Fruit fly (Drosophila melanogaster) whole organism, wandering third instar larva: ENCODE results near the gene SdhAL.

ENCODE experiments used
- Abd-B ChIP-seq: fragments of >200 bp; optimal IDR thresholded peaks from 2 replicates; lab custom pipeline; 2017; ENCODE audit warnings: missing biosample characterization, missing genetic modification characterization
- CG9705 ChIP-seq: fragments of 200-800 bp; sonication (Bioruptor generic); optimal IDR thresholded peaks from 2 replicates; lab custom pipeline; 2018; ENCODE audit warnings: missing biosample characterization, mild to moderate bottlenecking, missing genetic modification characterization
- Mio ChIP-seq: sonication (Bioruptor generic); optimal IDR thresholded peaks from 2 replicates; lab custom pipeline; 2016; ENCODE audit warnings: missing biosample characterization, missing genetic modification characterization
- Rel ChIP-seq, 2 experiments: fragments of 200-800 bp; sonication (Bioruptor generic) in 1 of 2; optimal IDR thresholded peaks; 2 replicates in 1 of 2; 3 replicates in 1 of 2; lab custom pipeline; 2016 to 2019; ENCODE audit warnings: mild to moderate bottlenecking in 2 of 2, missing biosample characterization in 2 of 2, missing genetic modification characterization in 2 of 2, moderate library complexity in 1 of 2
- br ChIP-seq: fragments of 200-800 bp; sonication (Bioruptor generic); optimal IDR thresholded peaks from 2 replicates; lab custom pipeline; 2016; ENCODE audit warnings: missing biosample characterization, missing genetic modification characterization
- dmrt93B ChIP-seq: fragments of 200-800 bp; sonication (Bioruptor generic); optimal IDR thresholded peaks from 2 replicates; lab custom pipeline; 2018; ENCODE audit warnings: missing biosample characterization, mild to moderate bottlenecking, missing genetic modification characterization
- dsf ChIP-seq: sonication (Bioruptor generic); optimal IDR thresholded peaks from 2 replicates; lab custom pipeline; 2016; ENCODE audit warnings: missing biosample characterization, missing genetic modification characterization, borderline replicate concordance
- ey ChIP-seq: fragments of 200-800 bp; sonication (Bioruptor generic); optimal IDR thresholded peaks from 2 replicates; lab custom pipeline; 2016; ENCODE audit warnings: missing biosample characterization, missing genetic modification characterization
- sage ChIP-seq: fragments of 200-800 bp; sonication (Bioruptor generic); optimal IDR thresholded peaks from 2 replicates; lab custom pipeline; 2016; ENCODE audit warnings: missing biosample characterization, mild to moderate bottlenecking, missing genetic modification characterization

DNA sequence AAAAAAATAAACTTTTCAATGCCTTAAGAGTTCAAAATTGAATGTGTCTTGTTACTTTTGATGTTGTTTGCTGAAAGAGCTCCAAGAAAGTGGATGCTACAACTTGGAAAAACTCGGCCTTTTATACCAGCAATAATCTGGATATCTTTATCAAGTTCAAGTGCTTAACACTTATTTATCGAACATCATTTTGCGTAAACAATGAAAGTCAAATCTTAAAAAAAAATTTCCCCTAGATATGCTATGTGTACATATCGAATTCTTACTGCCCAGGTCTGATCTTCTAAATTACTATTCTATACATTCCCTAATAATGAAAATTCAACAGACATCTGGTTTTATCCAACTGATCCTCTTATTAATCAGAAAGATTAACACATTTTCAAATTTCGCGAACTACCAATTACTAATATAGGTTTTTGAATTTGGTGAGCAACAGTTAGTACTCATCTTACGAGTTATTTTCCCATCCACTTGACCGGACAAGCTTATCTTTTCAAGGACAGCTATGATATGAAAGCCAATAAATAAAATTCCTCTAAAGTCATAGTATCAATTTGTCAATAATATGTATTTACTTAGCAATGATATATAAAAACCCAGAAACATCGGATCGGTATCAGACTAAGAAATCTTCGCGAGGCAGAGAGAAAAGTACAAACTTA lies 33.2 kb upstream of the SdhAL start, which contains the start of the genes CG11570 and CG43294:
- TF ChIP-seq dsf (GFP tag; lab: Kevin White, UChicago) (no peak), ey (no peak), Mio (GFP tag; lab: Kevin White, UChicago) (no peak), Rel (GFP tag; optimal IDR thresholded peaks at IDR 0.05; lab: Kevin White, UChicago) (no peak), Rel (tag; optimal IDR thresholded peaks at IDR 0.05; lab: Kevin White, UChicago) (no peak), dmrt93B (GFP tag; lab: Kevin White, UChicago) (no peak), Abd-B (GFP tag; lab: Kevin White, UChicago) (no peak), br (GFP tag; lab: Kevin White, UChicago) (no peak), CG9705 (no peak), sage (GFP tag; lab: Kevin White, UChicago) (no peak)
